Fruit fly (Drosophila melanogaster): Measurements from ENCODE around the gene nudE.

Gene nudE

DNA sequence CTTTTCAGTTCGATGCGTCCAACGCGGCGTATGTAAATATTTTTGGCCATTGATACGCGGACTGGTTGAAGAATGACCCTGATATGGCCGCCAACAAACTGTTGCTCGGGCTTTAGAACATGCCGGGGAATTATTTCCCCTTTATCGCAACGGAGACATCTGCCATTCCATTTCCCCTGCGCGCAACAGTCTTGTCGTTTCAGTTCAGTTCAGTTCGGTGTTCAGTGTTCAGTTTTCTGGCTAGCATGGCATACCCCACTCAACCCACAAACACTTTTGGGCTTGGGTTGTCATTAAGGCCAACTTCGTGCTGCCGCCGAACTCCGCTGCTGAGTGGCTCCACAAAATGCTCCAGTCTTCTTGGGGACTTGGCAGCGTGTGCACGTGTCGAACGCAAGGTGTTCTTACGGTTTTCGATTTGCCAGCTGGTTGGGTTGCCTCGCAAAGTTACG, 8.7 kb downstream of the nudE start, which contains the start of gene bma:
TSS of gene bma (plus strand) at position 402 of the 452 bp plus-strand sequence.
- no peak for TF ChIP-seq CG9705 (GFP tag; optimal IDR thresholded peaks at IDR 0.05)
- no peak for TF ChIP-seq Hr83 (GFP tag; optimal IDR thresholded peaks at IDR 0.05; ENCODE audit: poor library complexity, severe bottlenecking)
- TF ChIP-seq dl (GFP tag; optimal IDR thresholded peaks at IDR 0.05; ENCODE audit: insufficient read depth in 1 of 2, partially characterized antibody in 2 of 2): no peak
- no peak for TF ChIP-seq Vsx2 (GFP tag; optimal IDR thresholded peaks at IDR 0.05; ENCODE audit: partially characterized antibody)
- TF ChIP-seq usp (GFP tag; optimal IDR thresholded peaks at IDR 0.05): no peak
- no peak for TF ChIP-seq ey (GFP tag; optimal IDR thresholded peaks at IDR 0.05)
- TF ChIP-seq HLH106 (tag; optimal IDR thresholded peaks at IDR 0.05): no peak
- TF ChIP-seq Rel (GFP tag; optimal IDR thresholded peaks at IDR 0.05): no peak
- TF ChIP-seq Rel (tag; optimal IDR thresholded peaks at IDR 0.05): no peak
- no peak for TF ChIP-seq fru (GFP tag; optimal IDR thresholded peaks at IDR 0.05)
- no peak for TF ChIP-seq lola (GFP tag; optimal IDR thresholded peaks at IDR 0.05)
- no peak for TF ChIP-seq tai (GFP tag; optimal IDR thresholded peaks at IDR 0.05)
- TF ChIP-seq foxo (GFP tag; optimal IDR thresholded peaks at IDR 0.05): no peak
- TF ChIP-seq psq (GFP tag; optimal IDR thresholded peaks at IDR 0.05): no peak

DNA sequence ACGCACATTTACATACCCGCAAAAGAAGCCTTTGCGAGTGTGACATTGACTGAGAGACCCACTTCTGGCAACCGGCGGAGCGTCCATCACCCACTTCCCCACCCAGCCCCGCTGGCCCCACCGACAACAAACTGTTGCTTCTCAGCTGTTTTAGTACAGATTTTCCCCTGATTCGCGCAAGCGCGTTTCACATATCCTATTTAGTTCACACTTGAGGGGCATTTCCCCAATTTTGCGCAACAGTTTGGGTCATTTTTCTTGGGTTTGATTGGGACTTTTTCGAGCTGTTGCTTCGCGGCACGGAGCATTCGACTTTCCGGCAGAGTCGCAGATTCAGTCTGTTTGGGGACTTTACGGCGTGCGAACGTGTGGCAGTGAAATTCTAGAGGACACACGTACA, 28.1 kb downstream of the nudE start:
- TF ChIP-seq N (GFP tag; optimal IDR thresholded peaks at IDR 0.05) (no peak), OdsH (GFP tag; optimal IDR thresholded peaks at IDR 0.05) (no peak), dsf (GFP tag; optimal IDR thresholded peaks at IDR 0.05; ENCODE audit: borderline replicate concordance) (no peak), ey (GFP tag; optimal IDR thresholded peaks at IDR 0.05) (no peak), foxo (GFP tag; optimal IDR thresholded peaks at IDR 0.05) (no peak), Hr78 (GFP tag; optimal IDR thresholded peaks at IDR 0.05) (no peak), GATAd (GFP tag; optimal IDR thresholded peaks at IDR 0.05) (no peak), Sp1 (GFP tag; optimal IDR thresholded peaks at IDR 0.05) (no peak), Hr83 (GFP tag; optimal IDR thresholded peaks at IDR 0.05; ENCODE audit: poor library complexity, severe bottlenecking) (no peak), usp (GFP tag; optimal IDR thresholded peaks at IDR 0.05) (no peak), lola (GFP tag; optimal IDR thresholded peaks at IDR 0.05) (no peak), Jra (GFP tag; optimal IDR thresholded peaks at IDR 0.05) (no peak), dl (GFP tag; optimal IDR thresholded peaks at IDR 0.05; ENCODE audit: insufficient read depth in 1 of 2, partially characterized antibody in 2 of 2) (no peak), pan (optimal IDR thresholded peaks at IDR 0.05) (no peak)
